Worm (Caenorhabditis elegans) whole organism, L3 larva: ENCODE measurements around the gene hel-1.

ENCODE experiments used
- R02D3.7 ChIP-seq: fragments of 150-350 bp; optimal IDR thresholded peaks from 2 replicates; lab custom pipeline; 2014; ENCODE audit warnings: missing biosample characterization, missing genetic modification characterization
- ama-1 ChIP-seq: fragments of 150-350 bp; optimal IDR thresholded peaks from 2 replicates; lab custom pipeline; 2018
- ceh-9 ChIP-seq: sonication (generic microtip); optimal IDR thresholded peaks from 2 replicates; lab custom pipeline; 2018; ENCODE audit warnings: missing biosample characterization, missing genetic modification characterization
- egl-5 ChIP-seq: fragments of 150-350 bp; optimal IDR thresholded peaks from 2 replicates; lab custom pipeline; 2017; ENCODE audit warnings: missing biosample characterization, missing genetic modification reagents, missing genetic modification characterization, inconsistent platforms
- elt-1 ChIP-seq: fragments of 150-350 bp; optimal IDR thresholded peaks from 2 replicates; lab custom pipeline; 2014; ENCODE audit warnings: missing biosample characterization, missing genetic modification characterization
- elt-2 ChIP-seq: sonication (generic microtip); optimal IDR thresholded peaks from 2 replicates; lab custom pipeline; 2016; ENCODE audit warnings: missing genetic modification reagents, mild to moderate bottlenecking, missing genetic modification characterization, missing compliant biosample characterization
- elt-3 ChIP-seq, 3 experiments: fragments of 150-350 bp in 1 of 3; sonication (generic microtip) in 2 of 3; optimal IDR thresholded peaks; 2 replicates in 2 of 3; 4 replicates in 1 of 3; lab custom pipeline; 2014 to 2017; ENCODE audit warnings: missing biosample characterization in 3 of 3, missing genetic modification characterization in 3 of 3
- eor-1 ChIP-seq, 2 experiments: fragments of 150-350 bp; optimal IDR thresholded peaks; 2 replicates each; lab custom pipeline; 2014 to 2018; ENCODE audit warnings: missing biosample characterization in 2 of 2, missing genetic modification characterization in 2 of 2
- fkh-10 ChIP-seq: sonication (generic microtip); optimal IDR thresholded peaks from 2 replicates; lab custom pipeline; 2017; ENCODE audit warnings: missing biosample characterization, missing genetic modification reagents, missing genetic modification characterization
- fkh-2 ChIP-seq: fragments of 150-350 bp; optimal IDR thresholded peaks from 2 replicates; lab custom pipeline; 2014; ENCODE audit warnings: missing biosample characterization, missing genetic modification reagents, missing genetic modification characterization
- fos-1 ChIP-seq: fragments of 150-350 bp; optimal IDR thresholded peaks from 2 replicates; lab custom pipeline; 2014; ENCODE audit warnings: missing biosample characterization, missing genetic modification characterization
- hmg-11 ChIP-seq: sonication (generic microtip); optimal IDR thresholded peaks from 2 replicates; lab custom pipeline; 2016; ENCODE audit warnings: missing genetic modification characterization, missing compliant biosample characterization
- lin-15B ChIP-seq: fragments of 150-350 bp; optimal IDR thresholded peaks from 2 replicates; lab custom pipeline; 2014; ENCODE audit warnings: missing biosample characterization, missing genetic modification characterization
- lin-39 ChIP-seq: fragments of 150-350 bp; optimal IDR thresholded peaks from 2 replicates; lab custom pipeline; 2018; ENCODE audit warnings: missing biosample characterization, missing genetic modification reagents, missing genetic modification characterization
- lsy-12 ChIP-seq: sonication (generic microtip); optimal IDR thresholded peaks from 2 replicates; lab custom pipeline; 2016; ENCODE audit warnings: mild to moderate bottlenecking, missing genetic modification characterization, missing compliant biosample characterization
- mdl-1 ChIP-seq: fragments of 150-350 bp; optimal IDR thresholded peaks from 2 replicates; lab custom pipeline; 2014; ENCODE audit warnings: missing biosample characterization, missing genetic modification characterization
- mml-1 ChIP-seq: fragments of 150-350 bp; sonication (generic microtip); optimal IDR thresholded peaks from 3 replicates; lab custom pipeline; 2014; ENCODE audit warnings: missing biosample characterization, missing genetic modification characterization
- nfya-1 ChIP-seq: sonication (generic microtip); optimal IDR thresholded peaks from 2 replicates; lab custom pipeline; 2017; ENCODE audit warnings: missing genetic modification characterization, mild to moderate bottlenecking, missing compliant biosample characterization, antibody characterized with exemption, moderate library complexity; ENCODE audit not compliant: insufficient read depth
- nhr-11 ChIP-seq: fragments of 150-350 bp; optimal IDR thresholded peaks from 2 replicates; lab custom pipeline; 2014; ENCODE audit warnings: missing biosample characterization, missing genetic modification characterization
- nhr-12 ChIP-seq: fragments of 150-350 bp; optimal IDR thresholded peaks from 2 replicates; lab custom pipeline; 2014; ENCODE audit warnings: missing biosample characterization, missing genetic modification characterization
- nhr-23 ChIP-seq: fragments of 150-350 bp; optimal IDR thresholded peaks from 2 replicates; lab custom pipeline; 2014; ENCODE audit warnings: missing biosample characterization, missing genetic modification reagents, missing genetic modification characterization
- nhr-25 ChIP-seq: sonication (generic microtip); optimal IDR thresholded peaks from 2 replicates; lab custom pipeline; 2017; ENCODE audit warnings: missing biosample characterization, missing genetic modification characterization
- nhr-28 ChIP-seq: fragments of 150-350 bp; optimal IDR thresholded peaks from 2 replicates; lab custom pipeline; 2014; ENCODE audit warnings: missing biosample characterization, missing genetic modification characterization
- nhr-43 ChIP-seq: sonication (generic microtip); optimal IDR thresholded peaks from 2 replicates; lab custom pipeline; 2016; ENCODE audit warnings: mild to moderate bottlenecking, missing genetic modification characterization, missing compliant biosample characterization; ENCODE audit not compliant: poor library complexity, severe bottlenecking
- nhr-67 ChIP-seq: fragments of 150-350 bp; optimal IDR thresholded peaks from 2 replicates; lab custom pipeline; 2014; ENCODE audit warnings: missing biosample characterization, missing genetic modification characterization
- pha-4 ChIP-seq: fragments of 150-350 bp; optimal IDR thresholded peaks from 2 replicates; lab custom pipeline; 2014; ENCODE audit warnings: missing biosample characterization, missing genetic modification reagents, missing genetic modification characterization
- pqm-1 ChIP-seq: fragments of 150-350 bp; optimal IDR thresholded peaks from 2 replicates; lab custom pipeline; 2017; ENCODE audit warnings: missing biosample characterization, missing genetic modification characterization, inconsistent platforms
- sea-2 ChIP-seq: fragments of 150-350 bp; sonication (generic microtip); optimal IDR thresholded peaks from 4 replicates; lab custom pipeline; 2014; ENCODE audit warnings: missing biosample characterization, missing genetic modification reagents, missing genetic modification characterization
- snpc-4 ChIP-seq: fragments of 150-350 bp; optimal IDR thresholded peaks from 2 replicates; lab custom pipeline; 2014; ENCODE audit warnings: missing biosample characterization, missing genetic modification characterization
- tbx-2 ChIP-seq: sonication (generic microtip); optimal IDR thresholded peaks from 2 replicates; lab custom pipeline; 2016; ENCODE audit warnings: mild to moderate bottlenecking, missing genetic modification characterization, missing compliant biosample characterization
- unc-39 ChIP-seq: sonication (generic microtip); optimal IDR thresholded peaks from 4 replicates; lab custom pipeline; 2017; ENCODE audit warnings: missing biosample characterization, missing genetic modification characterization
- unc-62 ChIP-seq: fragments of 150-350 bp; sonication (generic microtip); optimal IDR thresholded peaks from 4 replicates; lab custom pipeline; 2014; ENCODE audit warnings: missing biosample characterization, missing genetic modification reagents, missing genetic modification characterization
- zag-1 ChIP-seq: fragments of 150-350 bp; optimal IDR thresholded peaks from 2 replicates; lab custom pipeline; 2014; ENCODE audit warnings: missing biosample characterization, missing genetic modification characterization
- ztf-11 ChIP-seq: fragments of 150-350 bp; optimal IDR thresholded peaks from 2 replicates; lab custom pipeline; 2014; ENCODE audit warnings: missing biosample characterization, missing genetic modification characterization
- ztf-4 ChIP-seq: fragments of 150-350 bp; optimal IDR thresholded peaks from 2 replicates; lab custom pipeline; 2014; ENCODE audit warnings: missing biosample characterization, missing genetic modification characterization

hel-1 gene

ce11 chrII:8354233-8354750, 25.6 kb upstream of the hel-1 start, which contains the start of gene C26D10.6:
Gene C26D10.6 (minus strand): TSS chrII:8354700.
- TF ChIP-seq mdl-1 (tag; lab: Kevin White, UChicago) (no peak), ceh-9 (tag; lab: Kevin White, UChicago) (no peak), eor-1 (tag; optimal IDR thresholded peaks at IDR 0.05; lab: Kevin White, UChicago) (no peak), elt-1 (peak; percentile 70), lin-15B (no peak), tbx-2 (no peak), fkh-2 (no peak), ama-1 (lab: Kevin White, UChicago) (no peak)

ce11 chrII:8353288-8353687, 24.6 kb upstream of the hel-1 start:
- TF ChIP-seq unc-39 (tag; lab: Kevin White, UChicago) (no peak), hmg-11 (tag; lab: Kevin White, UChicago) (no peak), pha-4 (tag; lab: Kevin White, UChicago) (no peak), lsy-12 (no peak), nhr-28 (tag; lab: Kevin White, UChicago) (no peak), lin-39 (peak; percentile 7), nfya-1 (tag; lab: Kevin White, UChicago) (peak; percentile 30), elt-2 (tag; lab: Kevin White, UChicago) (no peak), nhr-12 (no peak), pqm-1 (no peak), lin-15B (no peak)
- TF ChIP-seq, all 47 proteins: peak for 2

ce11 chrII:8346384-8346783, 17.7 kb upstream of the hel-1 start, which contains the start of gene eff-1:
Gene eff-1 (plus strand): TSS chrII:8346684.
- no peak for TF ChIP-seq pqm-1
- TF ChIP-seq unc-62 (GFP tag; lab: Kevin White, UChicago): no peak
- no peak for TF ChIP-seq egl-5
- TF ChIP-seq nhr-12: no peak
- no peak for TF ChIP-seq nfya-1 (tag; lab: Kevin White, UChicago)
- TF ChIP-seq elt-2 (tag; lab: Kevin White, UChicago): no peak
- no peak for TF ChIP-seq tbx-2
- no peak for TF ChIP-seq ztf-11 (tag; lab: Kevin White, UChicago)

ce11 chrII:8345613-8346012, 16.9 kb upstream of the hel-1 start:
- TF ChIP-seq elt-3 (tag; optimal IDR thresholded peaks at IDR 0.05; lab: Kevin White, UChicago) (no peak), nhr-28 (tag; lab: Kevin White, UChicago) (no peak), nhr-43 (tag; lab: Kevin White, UChicago) (peak; percentile 33), nhr-23 (tag; lab: Kevin White, UChicago) (no peak), fos-1 (no peak), sea-2 (GFP tag; lab: Kevin White, UChicago) (no peak)
- TF ChIP-seq, all 47 proteins: peak for 1

ce11 chrII:8344803-8345202, 16.1 kb upstream of the hel-1 start:
- TF ChIP-seq fkh-10 (GFP tag; lab: Kevin White, UChicago): no peak
- peak; percentile 4 for TF ChIP-seq nhr-23 (tag; lab: Kevin White, UChicago)
- TF ChIP-seq, all 47 proteins: peak for 1

- no peak for TF ChIP-seq nfya-1 (tag; lab: Kevin White, UChicago)
- TF ChIP-seq zag-1 (tag; lab: Kevin White, UChicago): no peak
- TF ChIP-seq ztf-4: no peak
- TF ChIP-seq, all 47 proteins: peak for 0
These were observed 10.4 kb upstream of the hel-1 start for ce11 chrII:8339108-8339507.

- TF ChIP-seq nhr-67 (tag; lab: Kevin White, UChicago) (no peak), nhr-43 (tag; lab: Kevin White, UChicago) (no peak), fos-1 (no peak), lin-39 (no peak), nhr-11 (tag; lab: Kevin White, UChicago) (no peak), nhr-25 (tag; lab: Kevin White, UChicago) (no peak), elt-3 (tag; optimal IDR thresholded peaks at IDR 0.05; lab: Kevin White, UChicago) (no peak), egl-5 (no peak), elt-2 (tag; lab: Kevin White, UChicago) (no peak), nhr-12 (no peak), nhr-28 (tag; lab: Kevin White, UChicago) (no peak), hmg-11 (tag; lab: Kevin White, UChicago) (no peak), snpc-4 (tag; lab: Kevin White, UChicago) (no peak), tbx-2 (no peak), zag-1 (tag; lab: Kevin White, UChicago) (no peak), mml-1 (tag; lab: Kevin White, UChicago) (no peak), R02D3.7 (tag; lab: Kevin White, UChicago) (no peak)
- TF ChIP-seq, all 47 proteins: peak for 0
These were observed 5.0 kb upstream of the hel-1 start, which contains the start of gene C26D10.7 for ce11 chrII:8333643-8334042. Gene C26D10.7 (plus strand): TSS chrII:8333943.
